Worm (Caenorhabditis elegans): ENCODE data around the gene ttr-23.

DNA sequence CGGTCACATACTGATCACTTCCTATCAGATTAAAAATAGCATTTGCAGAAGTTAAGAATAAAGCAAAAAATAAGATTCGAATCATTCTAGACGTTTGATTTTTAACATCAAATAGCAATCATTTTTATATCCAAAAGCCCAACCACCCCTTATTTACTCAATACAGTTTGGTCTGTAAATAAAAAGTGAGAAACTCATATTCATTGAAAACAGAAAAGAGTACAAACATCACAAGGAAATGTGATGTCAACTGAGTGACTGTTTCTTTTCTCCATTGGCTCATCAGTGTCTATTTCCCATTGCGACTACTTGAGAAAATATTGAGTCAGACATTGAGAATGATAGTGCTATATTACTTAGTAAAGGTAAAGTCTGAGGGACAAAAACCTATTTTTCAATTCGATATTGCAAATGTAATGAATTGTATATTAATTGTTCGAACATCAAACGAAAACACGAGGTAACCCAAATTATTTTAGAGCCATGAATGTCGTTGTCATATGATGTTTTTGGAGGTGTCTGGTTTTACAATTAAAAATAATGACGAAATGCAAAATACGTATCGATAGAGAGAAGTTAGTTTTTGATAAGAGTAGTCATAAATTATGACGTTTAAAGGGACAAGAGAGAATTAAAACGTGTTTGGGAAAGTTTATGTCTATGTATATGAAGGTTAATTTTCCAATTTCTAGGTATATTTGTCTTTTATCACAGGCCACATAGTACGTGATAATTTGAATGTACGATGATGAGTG, at the start of gene ttr-23:
- TF ChIP-seq hnd-1 (tag; optimal IDR thresholded peaks at IDR 0.05) (no peak), hmbx-1 (tag; optimal IDR thresholded peaks at IDR 0.05) (no peak), ama-1 (optimal IDR thresholded peaks at IDR 0.05) (no peak), tbx-11 (GFP tag; IDR thresholded peaks at IDR 0.05) (no peak), pes-1 (GFP tag; IDR thresholded peaks at IDR 0.05) (no peak), F13C5.2 (tag; optimal IDR thresholded peaks at IDR 0.05) (no peak), tbx-37 (GFP tag; conservative IDR thresholded peaks at IDR 0.05) (no peak), sea-1 (GFP tag; conservative IDR thresholded peaks at IDR 0.05) (no peak), flt-1 (GFP tag; IDR thresholded peaks at IDR 0.05) (no peak), tra-4 (tag; optimal IDR thresholded peaks at IDR 0.05) (no peak), B0310.2 (tag; optimal IDR thresholded peaks at IDR 0.05) (no peak), aly-1 (tag; optimal IDR thresholded peaks at IDR 0.05) (no peak), ceh-36 (tag; optimal IDR thresholded peaks at IDR 0.05) (no peak), scrt-1 (GFP tag; IDR thresholded peaks at IDR 0.05) (no peak)
